Worm (Caenorhabditis elegans): ENCODE data around the gene tbc-1.
A peak's percentile ranks its signal among the peaks of the same experiment; 100 is the strongest.

DNA sequence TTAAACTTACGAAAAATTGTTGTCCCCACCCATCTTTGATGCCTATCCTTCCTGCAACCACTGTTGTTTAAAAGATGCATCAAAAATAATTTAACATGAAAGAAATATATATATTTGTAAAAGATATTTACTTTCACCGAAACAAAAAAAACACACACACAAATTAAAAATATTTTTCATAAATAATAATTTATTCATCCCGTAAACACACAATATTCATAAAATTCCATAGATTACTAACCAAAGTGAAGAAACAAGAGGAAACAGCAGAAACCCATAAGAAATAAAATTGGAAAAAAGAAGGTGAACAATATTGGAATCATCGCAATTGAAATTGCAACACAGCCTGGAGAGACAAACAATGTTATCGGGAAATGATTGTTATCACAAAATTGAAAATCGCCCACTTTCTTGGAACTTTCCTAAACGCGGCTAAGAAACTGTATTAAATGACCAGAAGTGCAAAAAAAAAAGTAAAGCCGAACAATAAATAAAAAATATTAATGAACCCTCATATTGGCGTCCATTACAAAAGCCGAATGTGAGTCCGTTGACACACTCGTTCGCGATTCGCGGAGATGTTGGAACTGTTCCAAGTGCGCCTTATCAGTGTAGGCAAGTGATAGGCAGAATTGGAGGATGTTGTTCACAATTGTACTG is 33.5 kb downstream of the tbc-1 start, which contains the start of gene slc-25A18.1:
- no peak for TF ChIP-seq hmg-1.1 (GFP tag; IDR thresholded peaks at IDR 0.05)
- TF ChIP-seq ceh-82 (tag; optimal IDR thresholded peaks at IDR 0.05), result no peak
- TF ChIP-seq dmd-6 (GFP tag; IDR thresholded peaks at IDR 0.05), result peak; percentile 17; the same call in 1 of the 2 replicates
- no peak for TF ChIP-seq nhr-77 (tag; optimal IDR thresholded peaks at IDR 0.05)
- TF ChIP-seq ceh-44 (GFP tag; IDR thresholded peaks at IDR 0.05), result no peak
- TF ChIP-seq nhr-28 (tag; optimal IDR thresholded peaks at IDR 0.05), result no peak
- TF ChIP-seq lin-15B (tag; optimal IDR thresholded peaks at IDR 0.05), result no peak
- no peak for TF ChIP-seq nhr-237 (tag; optimal IDR thresholded peaks at IDR 0.05)
- no peak for TF ChIP-seq lsy-2 (tag; optimal IDR thresholded peaks at IDR 0.05)
- TF ChIP-seq pqm-1 (tag; optimal IDR thresholded peaks at IDR 0.05), result peak; percentile 58
- no peak for TF ChIP-seq fos-1 (tag; optimal IDR thresholded peaks at IDR 0.05)
